Worm (Caenorhabditis elegans): Measurements from ENCODE around the gene zipt-7.1.

Gene zipt-7.1

ce11 chrIV:17268628-17269027, 19.3 kb downstream of the zipt-7.1 start (continued):
- TF ChIP-seq alr-1 (tag; optimal IDR thresholded peaks at IDR 0.05; ENCODE audit: borderline replicate concordance): no peak
- TF ChIP-seq swsn-7 (tag; optimal IDR thresholded peaks at IDR 0.05): peak; percentile 46
- peak; percentile 56 for TF ChIP-seq blmp-1 (tag; optimal IDR thresholded peaks at IDR 0.05)
- no peak for TF ChIP-seq lir-3 (tag; optimal IDR thresholded peaks at IDR 0.05; ENCODE audit: poor library complexity)
- TF ChIP-seq elt-2 (tag; optimal IDR thresholded peaks at IDR 0.05): no peak
- TF ChIP-seq nhr-28 (tag; optimal IDR thresholded peaks at IDR 0.05): no peak
- no peak for TF ChIP-seq unc-86 (tag; optimal IDR thresholded peaks at IDR 0.05)
- TF ChIP-seq fos-1 (tag; optimal IDR thresholded peaks at IDR 0.05): peak; percentile 5
- TF ChIP-seq tlp-1 (tag; optimal IDR thresholded peaks at IDR 0.05): no peak
- no peak for TF ChIP-seq pqm-1 (tag; optimal IDR thresholded peaks at IDR 0.05)
- TF ChIP-seq zag-1 (tag; optimal IDR thresholded peaks at IDR 0.05): no peak
- TF ChIP-seq sox-4 (tag; optimal IDR thresholded peaks at IDR 0.05): no peak
- no peak for TF ChIP-seq lin-39 (tag; optimal IDR thresholded peaks at IDR 0.05)
- TF ChIP-seq lin-13 (GFP tag; optimal IDR thresholded peaks at IDR 0.05): no peak
- TF ChIP-seq nhr-76 (tag; optimal IDR thresholded peaks at IDR 0.05): no peak
- no peak for TF ChIP-seq elt-3 (tag; optimal IDR thresholded peaks at IDR 0.05)
- peak; percentile 53 for TF ChIP-seq nhr-71 (tag; optimal IDR thresholded peaks at IDR 0.05)
- TF ChIP-seq aly-2 (tag; optimal IDR thresholded peaks at IDR 0.05): no peak
- TF ChIP-seq hlh-17 (GFP tag; optimal IDR thresholded peaks at IDR 0.05; ENCODE audit: borderline replicate concordance): no peak
- no peak for TF ChIP-seq unc-30 (tag; optimal IDR thresholded peaks at IDR 0.05)
- no peak for TF ChIP-seq nhr-11 (tag; optimal IDR thresholded peaks at IDR 0.05)
- TF ChIP-seq hpl-2 (GFP tag; optimal IDR thresholded peaks at IDR 0.05): no peak
- no peak for TF ChIP-seq mdl-1 (tag; optimal IDR thresholded peaks at IDR 0.05)
- no peak for TF ChIP-seq ztf-4 (tag; optimal IDR thresholded peaks at IDR 0.05)
- TF ChIP-seq ets-5 (GFP tag; IDR thresholded peaks at IDR 0.05): no peak
- TF ChIP-seq ama-1 (optimal IDR thresholded peaks at IDR 0.05): no peak
- TF ChIP-seq nhr-12 (tag; optimal IDR thresholded peaks at IDR 0.05): no peak
- TF ChIP-seq efl-1 (optimal IDR thresholded peaks at IDR 0.05): peak; percentile 47 to 71
- TF ChIP-seq efl-1 (GFP tag; optimal IDR thresholded peaks at IDR 0.05 in 1 of 2): peak; percentile 23 to 37
- no peak for TF ChIP-seq grh-1 (GFP tag; IDR thresholded peaks at IDR 0.05)
- TF ChIP-seq zip-4 (GFP tag; optimal IDR thresholded peaks at IDR 0.05): no peak
- no peak for TF ChIP-seq pax-3 (tag; optimal IDR thresholded peaks at IDR 0.05)
- no peak for TF ChIP-seq jun-1 (tag; optimal IDR thresholded peaks at IDR 0.05)
- no peak for TF ChIP-seq aha-1 (tag; optimal IDR thresholded peaks at IDR 0.05)
- TF ChIP-seq rnt-1 (tag; optimal IDR thresholded peaks at IDR 0.05): peak; percentile 37
- TF ChIP-seq isw-1 (GFP tag; IDR thresholded peaks at IDR 0.05): no peak
- no peak for TF ChIP-seq unc-98 (GFP tag; IDR thresholded peaks at IDR 0.05)
- peak; percentile 0 to 64 (median 11) for TF ChIP-seq ceh-82 (tag; optimal IDR thresholded peaks at IDR 0.05)
- no peak for TF ChIP-seq ztf-11 (tag; optimal IDR thresholded peaks at IDR 0.05)
- peak; percentile 21 for TF ChIP-seq F16B12.6 (tag; optimal IDR thresholded peaks at IDR 0.05)
- TF ChIP-seq skn-1 (tag; optimal IDR thresholded peaks at IDR 0.05): peak; percentile 63
- TF ChIP-seq pag-3 (tag; optimal IDR thresholded peaks at IDR 0.05; ENCODE audit: borderline replicate concordance, insufficient read depth): no peak
- TF ChIP-seq nhr-20 (tag; optimal IDR thresholded peaks at IDR 0.05): peak; percentile 1
- no peak for TF ChIP-seq nhr-19 (GFP tag; conservative IDR thresholded peaks at IDR 0.05)
- TF ChIP-seq Y116A8C.19 (tag; optimal IDR thresholded peaks at IDR 0.05; ENCODE audit: borderline replicate concordance): no peak
- no peak for TF ChIP-seq ceh-63 (GFP tag; optimal IDR thresholded peaks at IDR 0.05)
- TF ChIP-seq efl-3 (GFP tag; optimal IDR thresholded peaks at IDR 0.05): no peak
- no peak for TF ChIP-seq sup-37 (GFP tag; optimal IDR thresholded peaks at IDR 0.05)
- TF ChIP-seq ces-1 (GFP tag; optimal IDR thresholded peaks at IDR 0.05): no peak
- TF ChIP-seq unc-130 (tag; optimal IDR thresholded peaks at IDR 0.05): no peak
- no peak for TF ChIP-seq C16A3.4 (tag; optimal IDR thresholded peaks at IDR 0.05)
- TF ChIP-seq unc-62 (GFP tag; optimal IDR thresholded peaks at IDR 0.05): no peak
- no peak for TF ChIP-seq mef-2 (tag; optimal IDR thresholded peaks at IDR 0.05)
- TF ChIP-seq nhr-85 (tag): no peak
- TF ChIP-seq nhr-237 (tag; optimal IDR thresholded peaks at IDR 0.05): no peak
